Worm (Caenorhabditis elegans) whole organism, late embryonic: ENCODE data around the gene ZK228.10.

Experiments
- C08G9.2 ChIP-seq: sonication (generic microtip); optimal IDR thresholded peaks from 2 replicates; lab custom pipeline; 2016; ENCODE audit warnings: mild to moderate bottlenecking, missing genetic modification characterization, moderate library complexity, missing compliant biosample characterization
- K02D7.2 ChIP-seq: sonication (generic microtip); optimal IDR thresholded peaks from 2 replicates; lab custom pipeline; 2017; ENCODE audit warnings: mild to moderate bottlenecking, missing genetic modification characterization, missing compliant biosample characterization
- T23F11.4 ChIP-seq: fragments of 200-800 bp; sonication (Bioruptor generic); optimal IDR thresholded peaks from 2 replicates; lab custom pipeline; 2018; ENCODE audit warnings: mild to moderate bottlenecking, missing genetic modification characterization, missing compliant biosample characterization
- ahr-1 ChIP-seq: sonication (generic microtip); optimal IDR thresholded peaks from 2 replicates; lab custom pipeline; 2016; ENCODE audit warnings: missing genetic modification characterization, missing compliant biosample characterization
- ama-1 ChIP-seq: fragments of 150-350 bp; optimal IDR thresholded peaks from 2 replicates; lab custom pipeline; 2014
- ceh-14 ChIP-seq: sonication (generic microtip); optimal IDR thresholded peaks from 2 replicates; lab custom pipeline; 2016; ENCODE audit warnings: missing genotype, missing genetic modification characterization, missing compliant biosample characterization
- ceh-18 ChIP-seq: sonication (generic microtip); optimal IDR thresholded peaks from 2 replicates; lab custom pipeline; 2016; ENCODE audit warnings: missing genetic modification characterization, missing compliant biosample characterization
- ceh-19 ChIP-seq: fragments of 200-800 bp; sonication (Bioruptor generic); optimal IDR thresholded peaks from 2 replicates; lab custom pipeline; 2018; ENCODE audit warnings: mild to moderate bottlenecking, missing genetic modification characterization, missing compliant biosample characterization
- ceh-2 ChIP-seq: sonication (generic microtip); optimal IDR thresholded peaks from 2 replicates; lab custom pipeline; 2016; ENCODE audit warnings: missing genotype, missing genetic modification characterization, missing compliant biosample characterization
- ceh-22 ChIP-seq: sonication (generic microtip); optimal IDR thresholded peaks from 2 replicates; lab custom pipeline; 2017; ENCODE audit warnings: missing biosample characterization, missing genetic modification characterization
- ceh-30 ChIP-seq: fragments of 150-350 bp; optimal IDR thresholded peaks from 2 replicates; lab custom pipeline; 2014; ENCODE audit warnings: missing biosample characterization, missing genetic modification characterization
- ceh-34 ChIP-seq: sonication (generic microtip); optimal IDR thresholded peaks from 2 replicates; lab custom pipeline; 2016; ENCODE audit warnings: mild to moderate bottlenecking, missing genetic modification characterization, missing compliant biosample characterization
- ceh-45 ChIP-seq: fragments of 200-800 bp; sonication (Bioruptor generic); IDR thresholded peaks from 2 replicates; pipeline ENCODE4 v1.3.6; 2022; ENCODE audit warnings: missing genetic modification reagents, missing genetic modification characterization, missing compliant biosample characterization
- ceh-48 ChIP-seq: sonication (generic microtip); optimal IDR thresholded peaks from 2 replicates; lab custom pipeline; 2016; ENCODE audit warnings: missing genetic modification characterization, inconsistent platforms, missing compliant biosample characterization
- ceh-6 ChIP-seq: fragments of 200-800 bp; sonication (Bioruptor generic); optimal IDR thresholded peaks from 2 replicates; lab custom pipeline; 2018; ENCODE audit warnings: mild to moderate bottlenecking, missing genetic modification characterization, missing compliant biosample characterization
- ceh-9 ChIP-seq: sonication (generic microtip); optimal IDR thresholded peaks from 2 replicates; lab custom pipeline; 2016; ENCODE audit warnings: mild to moderate bottlenecking, missing genetic modification characterization, inconsistent platforms, missing compliant biosample characterization
- che-1 ChIP-seq: sonication (generic microtip); optimal IDR thresholded peaks from 2 replicates; lab custom pipeline; 2016; ENCODE audit warnings: mild to moderate bottlenecking, missing genetic modification characterization, missing compliant biosample characterization
- dmd-4 ChIP-seq: sonication (generic microtip); optimal IDR thresholded peaks from 2 replicates; lab custom pipeline; 2016; ENCODE audit warnings: borderline replicate concordance, missing genetic modification characterization, missing compliant biosample characterization
- dve-1 ChIP-seq: sonication (generic microtip); optimal IDR thresholded peaks from 2 replicates; lab custom pipeline; 2017; ENCODE audit warnings: antibody characterized with exemption, mild to moderate bottlenecking, missing genetic modification characterization, missing compliant biosample characterization
- elt-2 ChIP-seq: sonication (generic microtip); optimal IDR thresholded peaks from 2 replicates; lab custom pipeline; 2016; ENCODE audit warnings: missing genetic modification reagents, missing genetic modification characterization, missing compliant biosample characterization
- elt-4 ChIP-seq: sonication (generic microtip); optimal IDR thresholded peaks from 2 replicates; lab custom pipeline; 2016; ENCODE audit warnings: missing genetic modification characterization, missing compliant biosample characterization
- fax-1 ChIP-seq: sonication (generic microtip); optimal IDR thresholded peaks from 2 replicates; lab custom pipeline; 2016; ENCODE audit warnings: missing genotype, missing genetic modification characterization, missing compliant biosample characterization
- fkh-10 ChIP-seq: fragments of 150-350 bp; optimal IDR thresholded peaks from 2 replicates; lab custom pipeline; 2014; ENCODE audit warnings: missing biosample characterization, missing genetic modification reagents, missing genetic modification characterization
- fkh-6 ChIP-seq: sonication (generic microtip); optimal IDR thresholded peaks from 2 replicates; lab custom pipeline; 2016; ENCODE audit warnings: missing genetic modification characterization, missing compliant biosample characterization
- hlh-15 ChIP-seq: sonication (generic microtip); optimal IDR thresholded peaks from 2 replicates; lab custom pipeline; 2016; ENCODE audit warnings: missing genetic modification characterization, missing compliant biosample characterization
- hlh-30 ChIP-seq: sonication (generic microtip); optimal IDR thresholded peaks from 2 replicates; lab custom pipeline; 2017; ENCODE audit warnings: antibody characterized with exemption, missing genetic modification characterization, missing compliant biosample characterization; ENCODE audit not compliant: insufficient read depth
- hlh-6 ChIP-seq: sonication (generic microtip); optimal IDR thresholded peaks from 2 replicates; lab custom pipeline; 2016; ENCODE audit warnings: missing genotype, missing genetic modification characterization, missing compliant biosample characterization
- lim-6 ChIP-seq: sonication (generic microtip); optimal IDR thresholded peaks from 2 replicates; lab custom pipeline; 2016; ENCODE audit warnings: missing genetic modification characterization, missing compliant biosample characterization
- lin-11 ChIP-seq: fragments of 200-800 bp; sonication (Bioruptor generic); optimal IDR thresholded peaks from 2 replicates; lab custom pipeline; 2018; ENCODE audit warnings: mild to moderate bottlenecking, missing genetic modification characterization, missing compliant biosample characterization
- nhr-11 ChIP-seq: fragments of 150-350 bp; optimal IDR thresholded peaks from 2 replicates; lab custom pipeline; 2014; ENCODE audit warnings: missing biosample characterization, missing genetic modification characterization
- nhr-232 ChIP-seq: sonication (generic microtip); optimal IDR thresholded peaks from 2 replicates; lab custom pipeline; 2016; ENCODE audit warnings: missing genetic modification characterization, missing compliant biosample characterization
- npax-4 ChIP-seq: sonication (generic microtip); optimal IDR thresholded peaks from 2 replicates; lab custom pipeline; 2016; ENCODE audit warnings: missing genetic modification characterization, missing compliant biosample characterization
- odd-2 ChIP-seq: sonication (generic microtip); optimal IDR thresholded peaks from 2 replicates; lab custom pipeline; 2017; ENCODE audit warnings: antibody characterized with exemption, mild to moderate bottlenecking, missing genetic modification characterization, missing compliant biosample characterization
- pag-3 ChIP-seq: sonication (generic microtip); optimal IDR thresholded peaks from 2 replicates; lab custom pipeline; 2016; ENCODE audit warnings: missing compliant biosample characterization, missing genetic modification characterization, borderline replicate concordance
- pha-2 ChIP-seq: sonication (generic microtip); optimal IDR thresholded peaks from 2 replicates; lab custom pipeline; 2017; ENCODE audit warnings: mild to moderate bottlenecking, missing genetic modification characterization, missing compliant biosample characterization
- pha-4 ChIP-seq: fragments of 150-350 bp; optimal IDR thresholded peaks from 2 replicates; lab custom pipeline; 2018; ENCODE audit warnings: missing biosample characterization, missing genetic modification reagents, missing genetic modification characterization
- pros-1 ChIP-seq: fragments of 150-350 bp; optimal IDR thresholded peaks from 2 replicates; lab custom pipeline; 2014; ENCODE audit warnings: missing biosample characterization, missing genetic modification reagents, missing genetic modification characterization
- sdc-2 ChIP-seq: sonication (generic microtip); optimal IDR thresholded peaks from 2 replicates; lab custom pipeline; 2016; ENCODE audit warnings: missing genotype, missing genetic modification characterization, missing compliant biosample characterization
- sox-2 ChIP-seq: fragments of 200-800 bp; sonication (Bioruptor generic); IDR thresholded peaks from 2 replicates; pipeline ENCODE4 v1.3.6; 2022; ENCODE audit warnings: missing genetic modification reagents, missing genetic modification characterization, missing compliant biosample characterization
- unc-3 ChIP-seq, 2 experiments: fragments of 200-800 bp in 1 of 2; sonication (Bioruptor generic) in 1 of 2; sonication (generic microtip) in 1 of 2; conservative IDR thresholded peaks in 1 of 2; optimal IDR thresholded peaks in 1 of 2; 2 replicates each; pipeline versions ENCODE4 v1.3.6 to Lab custom; 2016 to 2022; ENCODE audit warnings: missing compliant biosample characterization in 2 of 2, missing genetic modification characterization in 2 of 2, missing genetic modification reagents in 1 of 2
- unc-42 ChIP-seq: sonication (generic microtip); optimal IDR thresholded peaks from 2 replicates; lab custom pipeline; 2016; ENCODE audit warnings: missing genotype, missing genetic modification characterization, missing compliant biosample characterization
- unc-86 ChIP-seq: sonication (generic microtip); optimal IDR thresholded peaks from 2 replicates; lab custom pipeline; 2016; ENCODE audit warnings: missing genetic modification characterization, missing compliant biosample characterization
- zip-5 ChIP-seq: sonication (generic microtip); optimal IDR thresholded peaks from 2 replicates; lab custom pipeline; 2016; ENCODE audit warnings: missing genetic modification characterization, missing compliant biosample characterization
- ztf-16 ChIP-seq: sonication (generic microtip); optimal IDR thresholded peaks from 2 replicates; lab custom pipeline; 2017; ENCODE audit warnings: missing genetic modification characterization, missing compliant biosample characterization

Gene ZK228.10

ce11 chrV:18425544-18425943 lies 31.1 kb upstream of the ZK228.10 start, which contains the start of gene ZK262.19:
Gene ZK262.19 (minus strand): TSS chrV:18425644.
- TF ChIP-seq ztf-16 (tag; lab: Kevin White, UChicago), result no peak
- TF ChIP-seq sox-2 (GFP tag; lab: Robert Waterston, UW), result no peak
- no peak for TF ChIP-seq ceh-14 (tag; lab: Kevin White, UChicago)
- TF ChIP-seq hlh-30, result no peak
- TF ChIP-seq pha-4 (tag; lab: Kevin White, UChicago), result no peak

ce11 chrV:18426280-18426679 lies 30.4 kb upstream of the ZK228.10 start, which contains the start of gene srw-83:
Gene srw-83 (plus strand): TSS chrV:18426580.
- TF ChIP-seq dve-1 (tag; lab: Kevin White, UChicago) (no peak), dmd-4 (tag; lab: Kevin White, UChicago) (no peak), ceh-30 (tag; lab: Kevin White, UChicago) (no peak), nhr-232 (no peak), ceh-22 (tag; lab: Kevin White, UChicago) (no peak), ceh-18 (tag; lab: Kevin White, UChicago) (no peak), nhr-11 (no peak), hlh-15 (tag; lab: Kevin White, UChicago) (no peak), pag-3 (tag; lab: Kevin White, UChicago) (no peak), ztf-16 (tag; lab: Kevin White, UChicago) (no peak), C08G9.2 (tag; lab: Kevin White, UChicago) (no peak), ceh-6 (GFP tag; lab: Kevin White, UChicago) (no peak), pros-1 (tag; lab: Kevin White, UChicago) (no peak), unc-86 (tag; lab: Kevin White, UChicago) (no peak), ceh-48 (tag; lab: Kevin White, UChicago) (no peak)

ce11 chrV:18430826-18431225 lies 25.8 kb upstream of the ZK228.10 start:
- no peak for TF ChIP-seq unc-86 (tag; lab: Kevin White, UChicago)
- no peak for TF ChIP-seq dve-1 (tag; lab: Kevin White, UChicago)
- TF ChIP-seq nhr-232, result no peak
- TF ChIP-seq ceh-9, result no peak
- no peak for TF ChIP-seq ceh-45 (GFP tag; lab: Robert Waterston, UW)
- TF ChIP-seq ama-1, result no peak
- no peak for TF ChIP-seq unc-3 (GFP tag; conservative IDR thresholded peaks at IDR 0.05; lab: Robert Waterston, UW)
- no peak for TF ChIP-seq unc-3 (tag; optimal IDR thresholded peaks at IDR 0.05; lab: Kevin White, UChicago)
- TF ChIP-seq ceh-22 (tag; lab: Kevin White, UChicago), result no peak
- TF ChIP-seq elt-4 (tag; lab: Kevin White, UChicago), result no peak
- no peak for TF ChIP-seq pha-2 (tag; lab: Kevin White, UChicago)
- no peak for TF ChIP-seq fkh-6 (tag; lab: Kevin White, UChicago)
- TF ChIP-seq che-1 (tag; lab: Kevin White, UChicago), result no peak
- TF ChIP-seq fkh-10 (GFP tag; lab: Kevin White, UChicago), result no peak
- TF ChIP-seq, all 69 proteins: peak for 0

ce11 chrV:18431450-18431849 lies 25.2 kb upstream of the ZK228.10 start, which contains the start of gene srw-82:
Gene srw-82 (plus strand): TSS chrV:18431750.
- TF ChIP-seq ceh-48 (tag; lab: Kevin White, UChicago) (no peak), ama-1 (no peak), ceh-30 (tag; lab: Kevin White, UChicago) (no peak), ahr-1 (no peak), ceh-9 (no peak), zip-5 (no peak), unc-86 (tag; lab: Kevin White, UChicago) (no peak), hlh-15 (tag; lab: Kevin White, UChicago) (no peak), ceh-34 (no peak)

ce11 chrV:18434961-18435360 lies 21.7 kb upstream of the ZK228.10 start, which contains the start of gene ZK262.20:
Gene ZK262.20 (minus strand): TSS chrV:18435061.
- no peak for TF ChIP-seq nhr-11
- TF ChIP-seq sdc-2 (tag; lab: Kevin White, UChicago), result no peak
- no peak for TF ChIP-seq fax-1 (tag; lab: Kevin White, UChicago)
- TF ChIP-seq ceh-2 (tag; lab: Kevin White, UChicago), result no peak
- TF ChIP-seq ceh-34, result no peak
- TF ChIP-seq T23F11.4 (GFP tag; lab: Kevin White, UChicago), result no peak
- no peak for TF ChIP-seq K02D7.2 (tag; lab: Kevin White, UChicago)
- TF ChIP-seq hlh-6 (tag; lab: Kevin White, UChicago), result no peak
- TF ChIP-seq ceh-19 (GFP tag; lab: Kevin White, UChicago), result no peak
- no peak for TF ChIP-seq unc-42
- TF ChIP-seq pros-1 (tag; lab: Kevin White, UChicago), result no peak
- no peak for TF ChIP-seq elt-2 (tag; lab: Kevin White, UChicago)
- no peak for TF ChIP-seq lin-11 (tag; lab: Kevin White, UChicago)
- TF ChIP-seq npax-4 (tag; lab: Kevin White, UChicago), result no peak
- TF ChIP-seq odd-2 (tag; lab: Kevin White, UChicago), result no peak
- no peak for TF ChIP-seq elt-4 (tag; lab: Kevin White, UChicago)
- no peak for TF ChIP-seq lim-6 (tag; lab: Kevin White, UChicago)
